Worm (Caenorhabditis elegans) whole organism, L1 larva: ENCODE data around the gene T22B2.5.

Experiments
- elt-3 ChIP-seq, 6 experiments: fragments of 150-350 bp in 1 of 6; sonication (generic microtip); optimal IDR thresholded peaks; 2 replicates each; lab custom pipeline; 2017 to 2018; ENCODE audit warnings: missing biosample characterization in 6 of 6, missing genetic modification characterization in 6 of 6, inconsistent platforms in 1 of 6
- fos-1 ChIP-seq: fragments of 150-350 bp; optimal IDR thresholded peaks from 2 replicates; lab custom pipeline; 2014; ENCODE audit warnings: missing biosample characterization, missing genetic modification characterization
- jun-1 ChIP-seq: fragments of 150-350 bp; optimal IDR thresholded peaks from 2 replicates; lab custom pipeline; 2014; ENCODE audit warnings: missing biosample characterization, missing genetic modification reagents, missing genetic modification characterization
- lir-3 ChIP-seq: sonication (generic microtip); optimal IDR thresholded peaks from 2 replicates; lab custom pipeline; 2016; ENCODE audit warnings: mild to moderate bottlenecking, missing genetic modification characterization, moderate library complexity, missing compliant biosample characterization; ENCODE audit not compliant: poor library complexity

ce11 chrX:3898255-3899177 lies 12.7 kb downstream of the T22B2.5 start:
- TF ChIP-seq jun-1 (tag; lab: Kevin White, UChicago) (no peak), elt-3 (tag; optimal IDR thresholded peaks at IDR 0.05; lab: Kevin White, UChicago) (no peak), fos-1 (tag; lab: Kevin White, UChicago) (no peak), lir-3 (tag; lab: Kevin White, UChicago) (no peak)
